Fruit fly (Drosophila melanogaster): ENCODE measurements around the gene ND-13B.
A peak's percentile ranks its signal among the peaks of the same experiment; 100 is the strongest.

The ND-13B gene

DNA sequence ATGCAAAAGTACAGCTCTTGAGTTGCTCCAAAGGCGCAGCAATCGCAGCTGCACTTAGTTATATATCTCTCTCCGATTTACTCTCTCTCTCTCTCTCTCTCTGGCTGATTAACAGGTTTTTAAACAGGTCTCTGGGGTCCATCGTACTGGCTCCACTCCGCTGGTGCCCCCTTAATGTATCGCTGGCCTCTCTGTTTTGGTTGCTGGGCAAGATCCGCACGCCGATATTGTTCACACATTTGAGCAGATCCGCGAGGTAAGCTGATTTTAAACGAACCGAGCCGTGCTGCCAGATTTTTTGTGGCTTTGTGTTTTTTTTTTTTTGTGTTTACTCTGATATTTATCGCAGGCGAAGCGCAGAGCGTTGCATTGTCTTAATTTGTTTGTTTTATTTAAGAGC lies 48.9 kb upstream of the ND-13B start (continued):
- TF ChIP-seq CG7357 (GFP tag; IDR thresholded peaks at IDR 0.05) = no peak
- no peak for TF ChIP-seq CG17328 (GFP tag; IDR thresholded peaks at IDR 0.05)
- TF ChIP-seq kay (GFP tag; optimal IDR thresholded peaks at IDR 0.05) = no peak
- no peak for TF ChIP-seq esg (GFP tag; conservative IDR thresholded peaks at IDR 0.05)
- TF ChIP-seq Abd-B (GFP tag; optimal IDR thresholded peaks at IDR 0.05) = no peak
- TF ChIP-seq CG9817 (tag; optimal IDR thresholded peaks at IDR 0.05) = no peak
- 0 out of 3 replicates have a peak, but pooled peaks have one; percentile 42 for TF ChIP-seq ci (GFP tag; IDR thresholded peaks at IDR 0.05)
- no peak for TF ChIP-seq CG11456 (GFP tag; IDR thresholded peaks at IDR 0.05)
- no peak for TF ChIP-seq CG2120 (GFP tag; optimal IDR thresholded peaks at IDR 0.05)
- TF ChIP-seq ATbp (GFP tag; optimal IDR thresholded peaks at IDR 0.05) = no peak
- TF ChIP-seq run (tag; optimal IDR thresholded peaks at IDR 0.05) = no peak
- peak; percentile 39 for TF ChIP-seq oc (tag; optimal IDR thresholded peaks at IDR 0.05)
- no peak for TF ChIP-seq Oli (tag; optimal IDR thresholded peaks at IDR 0.05)
- TF ChIP-seq Lhr (GFP tag; optimal IDR thresholded peaks at IDR 0.05) = no peak
- no peak for TF ChIP-seq CG2199 (GFP tag; IDR thresholded peaks at IDR 0.05)
- no peak for TF ChIP-seq CG4282 (GFP tag; optimal IDR thresholded peaks at IDR 0.05)
- TF ChIP-seq CG12744 (GFP tag; optimal IDR thresholded peaks at IDR 0.05) = no peak
- no peak for TF ChIP-seq Mrtf (GFP tag; IDR thresholded peaks at IDR 0.05)
- TF ChIP-seq seq (GFP tag; IDR thresholded peaks at IDR 0.05) = no peak
- no peak for TF ChIP-seq org-1 (GFP tag; optimal IDR thresholded peaks at IDR 0.05)
- TF ChIP-seq crol (GFP tag; IDR thresholded peaks at IDR 0.05) = peak; percentile 22; the same call in 1 of the 2 replicates
- no peak for TF ChIP-seq btn (GFP tag; optimal IDR thresholded peaks at IDR 0.05)
- TF ChIP-seq NFAT (GFP tag; IDR thresholded peaks at IDR 0.05) = no peak
- no peak for TF ChIP-seq CG30403 (GFP tag; optimal IDR thresholded peaks at IDR 0.05)
- TF ChIP-seq gro (GFP tag; optimal IDR thresholded peaks at IDR 0.05) = no peak
- TF ChIP-seq CG10147 (GFP tag; optimal IDR thresholded peaks at IDR 0.05) = no peak
- TF ChIP-seq CG3726 (GFP tag; IDR thresholded peaks at IDR 0.05) = no peak
- TF ChIP-seq CG3163 (GFP tag; optimal IDR thresholded peaks at IDR 0.05) = no peak
- TF ChIP-seq amos (GFP tag; IDR thresholded peaks at IDR 0.05; ENCODE audit: partially characterized antibody) = no peak
- TF ChIP-seq grau (tag; optimal IDR thresholded peaks at IDR 0.05) = no peak
- no peak for TF ChIP-seq en (GFP tag; optimal IDR thresholded peaks at IDR 0.05)
- no peak for TF ChIP-seq CG17829 (tag; optimal IDR thresholded peaks at IDR 0.05)
- TF ChIP-seq CG1024 (GFP tag; IDR thresholded peaks at IDR 0.05) = no peak
- TF ChIP-seq E2f2 (GFP tag; IDR thresholded peaks at IDR 0.05) = no peak
- no peak for TF ChIP-seq ewg (GFP tag; optimal IDR thresholded peaks at IDR 0.05)
- no peak for TF ChIP-seq HHEX (GFP tag; optimal IDR thresholded peaks at IDR 0.05)
- no peak for TF ChIP-seq her (GFP tag; optimal IDR thresholded peaks at IDR 0.05)
- no peak for TF ChIP-seq CG3838 (GFP tag; optimal IDR thresholded peaks at IDR 0.05)
- no peak for TF ChIP-seq sim (GFP tag; IDR thresholded peaks at IDR 0.05)
- no peak for TF ChIP-seq sug (tag; optimal IDR thresholded peaks at IDR 0.05)
- no peak for TF ChIP-seq chm (GFP tag; IDR thresholded peaks at IDR 0.05)
- no peak for TF ChIP-seq Gug (GFP tag; IDR thresholded peaks at IDR 0.05)
- no peak for TF ChIP-seq Dek (tag; optimal IDR thresholded peaks at IDR 0.05)
- TF ChIP-seq jigr1 (GFP tag; IDR thresholded peaks at IDR 0.05) = no peak
- TF ChIP-seq wdn (GFP tag; IDR thresholded peaks at IDR 0.05) = no peak
- TF ChIP-seq ase (GFP tag; IDR thresholded peaks at IDR 0.05) = no peak
- no peak for TF ChIP-seq sd (tag; optimal IDR thresholded peaks at IDR 0.05)
- TF ChIP-seq CG18011 (GFP tag; optimal IDR thresholded peaks at IDR 0.05) = no peak
- no peak for TF ChIP-seq CG6765 (GFP tag; optimal IDR thresholded peaks at IDR 0.05)
- no peak for TF ChIP-seq jumu (GFP tag; optimal IDR thresholded peaks at IDR 0.05)
- no peak for TF ChIP-seq CG31365 (tag; optimal IDR thresholded peaks at IDR 0.05)
- no peak for TF ChIP-seq CG12299 (tag; optimal IDR thresholded peaks at IDR 0.05)
- peak; percentile 27; the same call in 1 of the 2 replicates for TF ChIP-seq vvl (GFP tag; IDR thresholded peaks at IDR 0.05)
